Comparison of ENCODE assay signal across 1 fruit fly cellular context in the genomic region with DNA sequence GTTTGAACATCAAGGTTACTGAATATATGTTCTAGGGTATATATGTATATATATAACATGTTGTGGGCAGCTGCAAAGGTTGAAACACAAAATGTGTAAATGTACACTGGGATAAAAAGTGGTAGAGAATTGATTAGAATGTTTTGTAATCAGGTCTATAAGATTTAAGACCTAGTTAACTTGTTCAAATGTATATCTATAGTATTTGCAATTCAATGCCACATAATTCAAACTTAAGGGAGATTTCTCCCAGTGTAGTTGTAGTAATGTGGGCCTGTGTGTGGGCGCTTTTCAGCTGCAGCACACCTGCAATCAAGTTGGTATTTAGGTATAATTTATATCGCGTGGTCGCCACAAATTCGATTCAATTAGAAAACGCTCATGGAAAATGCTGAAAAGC.
A peak's percentile ranks its signal among the peaks of the same experiment; 100 is the strongest.
TF ChIP-seq lines count a peak whose summit lies in the region.

No protein-coding gene starts in this region.

TF ChIP-seq in whole organism, embryonic, 481 proteins besides CTCF, POLR2A, EP300 and RAD21 (continued from another document and continues in another):
- TF ChIP-seq Gug (GFP tag; IDR thresholded peaks at IDR 0.05; lab: Robert Waterston, UW) (0 out of 4 replicates have a peak, but pooled peaks have one; percentile 23), Six4 (GFP tag; optimal IDR thresholded peaks at IDR 0.05; lab: Kevin White, UChicago) (peak; percentile 19), unpg (GFP tag; optimal IDR thresholded peaks at IDR 0.05; lab: Kevin White, UChicago) (peak; percentile 70), CG3726 (GFP tag; IDR thresholded peaks at IDR 0.05; lab: Robert Waterston, UW) (no peak), CG13123 (GFP tag; optimal IDR thresholded peaks at IDR 0.05; lab: Kevin White, UChicago) (no peak), toy (GFP tag; IDR thresholded peaks at IDR 0.05; lab: Robert Waterston, UW) (no peak), sisA (GFP tag; IDR thresholded peaks at IDR 0.05; lab: Robert Waterston, UW) (peak; percentile 37; the same call in 1 of the 2 replicates), Ravus (GFP tag; IDR thresholded peaks at IDR 0.05; lab: Robert Waterston, UW) (no peak), fru (optimal IDR thresholded peaks at IDR 0.05; lab: Kevin White, UChicago) (no peak), CG34224 (GFP tag; IDR thresholded peaks at IDR 0.05; lab: Robert Waterston, UW; ENCODE audit: partially characterized antibody) (no peak), H2.0 (GFP tag; IDR thresholded peaks at IDR 0.05; lab: Robert Waterston, UW) (peak; percentile 45; the same call in 1 of the 2 replicates), CG7372 (GFP tag; IDR thresholded peaks at IDR 0.05; lab: Robert Waterston, UW) (peak; percentile 14; the same call in 1 of the 2 replicates), CG31388 (GFP tag; optimal IDR thresholded peaks at IDR 0.05; lab: Kevin White, UChicago) (no peak), B-H1 (GFP tag; IDR thresholded peaks at IDR 0.05; lab: Robert Waterston, UW) (peak; percentile 47; the same call in 2 of the 3 replicates), CG4328 (GFP tag; optimal IDR thresholded peaks at IDR 0.05; lab: Kevin White, UChicago) (no peak), CG11695 (GFP tag; IDR thresholded peaks at IDR 0.05; lab: Robert Waterston, UW) (0 out of 3 replicates have a peak, but pooled peaks have one; percentile 56), zfh2 (GFP tag; optimal IDR thresholded peaks at IDR 0.05; lab: Kevin White, UChicago) (no peak), br (optimal IDR thresholded peaks at IDR 0.05; lab: Kevin White, UChicago) (no peak), CG10147 (GFP tag; optimal IDR thresholded peaks at IDR 0.05; lab: Kevin White, UChicago) (peak; percentile 9), CkIIα-i1 (GFP tag; IDR thresholded peaks at IDR 0.05; lab: Robert Waterston, UW) (no peak), ham (GFP tag; IDR thresholded peaks at IDR 0.05; lab: Robert Waterston, UW) (no peak), MESR4 (GFP tag; optimal IDR thresholded peaks at IDR 0.05; lab: Kevin White, UChicago) (no peak), CG31441 (GFP tag; IDR thresholded peaks at IDR 0.05; lab: Robert Waterston, UW) (peak; percentile 64), CG2199 (GFP tag; IDR thresholded peaks at IDR 0.05; lab: Robert Waterston, UW) (no peak), Bgb (GFP tag; IDR thresholded peaks at IDR 0.05; lab: Robert Waterston, UW; ENCODE audit: partially characterized antibody) (no peak), CG15514 (GFP tag; optimal IDR thresholded peaks at IDR 0.05; lab: Kevin White, UChicago) (peak; percentile 18), ind (GFP tag; optimal IDR thresholded peaks at IDR 0.05; lab: Kevin White, UChicago) (peak; percentile 57), CG2678 (tag; optimal IDR thresholded peaks at IDR 0.05; lab: Kevin White, UChicago) (peak; percentile 69), CG8281 (tag; optimal IDR thresholded peaks at IDR 0.05; lab: Kevin White, UChicago) (no peak), CG6175 (GFP tag; IDR thresholded peaks at IDR 0.05; lab: Robert Waterston, UW) (no peak), gsb-n (tag; optimal IDR thresholded peaks at IDR 0.05; lab: Kevin White, UChicago) (peak; percentile 0), abd-A (tag; optimal IDR thresholded peaks at IDR 0.05; lab: Kevin White, UChicago) (no peak), CG9609 (GFP tag; optimal IDR thresholded peaks at IDR 0.05; lab: Kevin White, UChicago) (peak; percentile 3), CG1832 (GFP tag; optimal IDR thresholded peaks at IDR 0.05; lab: Kevin White, UChicago) (no peak), nmo (GFP tag; optimal IDR thresholded peaks at IDR 0.05; lab: Kevin White, UChicago) (peak; percentile 66), CoRest (tag; optimal IDR thresholded peaks at IDR 0.05; lab: Kevin White, UChicago) (peak; percentile 52), CG6683 (GFP tag; optimal IDR thresholded peaks at IDR 0.05; lab: Kevin White, UChicago) (no peak), Hr39 (optimal IDR thresholded peaks at IDR 0.05; lab: Kevin White, UChicago) (no peak), sna (GFP tag; IDR thresholded peaks at IDR 0.05; lab: Robert Waterston, UW; ENCODE audit: partially characterized antibody) (no peak), CG1233 (GFP tag; optimal IDR thresholded peaks at IDR 0.05; lab: Kevin White, UChicago) (peak; percentile 43), croc (GFP tag; conservative IDR thresholded peaks at IDR 0.05; lab: Robert Waterston, UW) (no peak), CG2202 (tag; optimal IDR thresholded peaks at IDR 0.05; lab: Kevin White, UChicago) (no peak), CG13296 (GFP tag; optimal IDR thresholded peaks at IDR 0.05; lab: Kevin White, UChicago) (peak; percentile 19), CG16863 (GFP tag; optimal IDR thresholded peaks at IDR 0.05; lab: Kevin White, UChicago) (peak; percentile 32), CG4730 (GFP tag; IDR thresholded peaks at IDR 0.05; lab: Robert Waterston, UW) (0 out of 2 replicates have a peak, but pooled peaks have one; percentile 40), ro (GFP tag; IDR thresholded peaks at IDR 0.05; lab: Robert Waterston, UW) (no peak), CG7963 (GFP tag; IDR thresholded peaks at IDR 0.05; lab: Robert Waterston, UW; ENCODE audit: partially characterized antibody) (no peak), Gsc (GFP tag; IDR thresholded peaks at IDR 0.05; lab: Robert Waterston, UW) (no peak), unc-4 (GFP tag; IDR thresholded peaks at IDR 0.05; lab: Robert Waterston, UW; ENCODE audit: partially characterized antibody) (no peak), CG12744 (GFP tag; optimal IDR thresholded peaks at IDR 0.05; lab: Kevin White, UChicago) (peak; percentile 38), CG9876 (GFP tag; optimal IDR thresholded peaks at IDR 0.05; lab: Kevin White, UChicago) (no peak), wor (GFP tag; IDR thresholded peaks at IDR 0.05; lab: Robert Waterston, UW) (no peak), gce (GFP tag; IDR thresholded peaks at IDR 0.05; lab: Robert Waterston, UW) (no peak), Fer2 (tag; optimal IDR thresholded peaks at IDR 0.05; lab: Kevin White, UChicago) (no peak), crol (GFP tag; IDR thresholded peaks at IDR 0.05; lab: Robert Waterston, UW) (no peak), CG1647 (GFP tag; optimal IDR thresholded peaks at IDR 0.05; lab: Kevin White, UChicago) (no peak), ken (GFP tag; IDR thresholded peaks at IDR 0.05; lab: Robert Waterston, UW) (peak; percentile 61; the same call in 1 of the 3 replicates), corto (GFP tag; optimal IDR thresholded peaks at IDR 0.05; lab: Kevin White, UChicago) (no peak), CG13624 (GFP tag; optimal IDR thresholded peaks at IDR 0.05; lab: Kevin White, UChicago) (no peak), CG13424 (tag; optimal IDR thresholded peaks at IDR 0.05; lab: Kevin White, UChicago) (peak; percentile 59), CG12104 (GFP tag; optimal IDR thresholded peaks at IDR 0.05; lab: Kevin White, UChicago) (no peak), al (GFP tag; IDR thresholded peaks at IDR 0.05; lab: Robert Waterston, UW) (no peak), mam (GFP tag; optimal IDR thresholded peaks at IDR 0.05; lab: Kevin White, UChicago) (peak; percentile 3), tna (GFP tag; IDR thresholded peaks at IDR 0.05; lab: Robert Waterston, UW; ENCODE audit: partially characterized antibody) (no peak), Ets65A (GFP tag; lab: Kevin White, UChicago) (peak; percentile 86), CG10565 (GFP tag; optimal IDR thresholded peaks at IDR 0.05; lab: Kevin White, UChicago) (no peak), CG4854 (GFP tag; optimal IDR thresholded peaks at IDR 0.05; lab: Kevin White, UChicago) (no peak), Taf1 (GFP tag; IDR thresholded peaks at IDR 0.05; lab: Robert Waterston, UW) (peak; percentile 37; the same call in 1 of the 2 replicates), CG7928 (GFP tag; optimal IDR thresholded peaks at IDR 0.05; lab: Kevin White, UChicago) (no peak), az2 (GFP tag; optimal IDR thresholded peaks at IDR 0.05; lab: Kevin White, UChicago) (peak; percentile 60), CG11247 (GFP tag; IDR thresholded peaks at IDR 0.05; lab: Robert Waterston, UW) (peak; percentile 47; the same call in 1 of the 2 replicates), CG8388 (GFP tag; optimal IDR thresholded peaks at IDR 0.05; lab: Kevin White, UChicago) (peak; percentile 52), CG16779 (GFP tag; IDR thresholded peaks at IDR 0.05; lab: Robert Waterston, UW) (no peak), ci (GFP tag; IDR thresholded peaks at IDR 0.05; lab: Robert Waterston, UW) (peak; percentile 77), vnd (GFP tag; IDR thresholded peaks at IDR 0.05; lab: Robert Waterston, UW; ENCODE audit: partially characterized antibody) (no peak), CG8478 (optimal IDR thresholded peaks at IDR 0.05; lab: Kevin White, UChicago) (no peak), lbe (GFP tag; optimal IDR thresholded peaks at IDR 0.05; lab: Kevin White, UChicago) (no peak), jumu (GFP tag; optimal IDR thresholded peaks at IDR 0.05; lab: Kevin White, UChicago) (peak; percentile 13), pita (GFP tag; optimal IDR thresholded peaks at IDR 0.05; lab: Kevin White, UChicago) (no peak), gem (tag; optimal IDR thresholded peaks at IDR 0.05; lab: Kevin White, UChicago) (peak; percentile 79), so (GFP tag; IDR thresholded peaks at IDR 0.05; lab: Robert Waterston, UW) (no peak; the same call in 2 of the 3 replicates), wek (GFP tag; optimal IDR thresholded peaks at IDR 0.05; lab: Kevin White, UChicago) (no peak), CG6254 (GFP tag; optimal IDR thresholded peaks at IDR 0.05; lab: Kevin White, UChicago) (peak; percentile 20), CG7839 (tag; optimal IDR thresholded peaks at IDR 0.05; lab: Kevin White, UChicago) (peak; percentile 67), CG2116 (GFP tag; optimal IDR thresholded peaks at IDR 0.05; lab: Kevin White, UChicago) (no peak), lmd (GFP tag; IDR thresholded peaks at IDR 0.05; lab: Robert Waterston, UW) (no peak), Hand (GFP tag; optimal IDR thresholded peaks at IDR 0.05; lab: Kevin White, UChicago) (no peak), otp (GFP tag; IDR thresholded peaks at IDR 0.05; lab: Robert Waterston, UW) (no peak), CG31224 (GFP tag; IDR thresholded peaks at IDR 0.05; lab: Robert Waterston, UW) (no peak), fu2 (GFP tag; optimal IDR thresholded peaks at IDR 0.05; lab: Kevin White, UChicago) (peak; percentile 6), CG1792 (GFP tag; optimal IDR thresholded peaks at IDR 0.05; lab: Kevin White, UChicago) (peak; percentile 22), nerfin-1 (tag; optimal IDR thresholded peaks at IDR 0.05; lab: Kevin White, UChicago) (no peak), nerfin-2 (GFP tag; IDR thresholded peaks at IDR 0.05; lab: Robert Waterston, UW; ENCODE audit: partially characterized antibody) (no peak), CG14965 (GFP tag; optimal IDR thresholded peaks at IDR 0.05; lab: Kevin White, UChicago; ENCODE audit: borderline replicate concordance) (no peak), schlank (tag; optimal IDR thresholded peaks at IDR 0.05; lab: Kevin White, UChicago) (no peak), MTF-1 (GFP tag; optimal IDR thresholded peaks at IDR 0.05; lab: Kevin White, UChicago; ENCODE audit: borderline replicate concordance) (peak; percentile 27), CHES-1-like (GFP tag; optimal IDR thresholded peaks at IDR 0.05; lab: Kevin White, UChicago) (no peak), HLHmδ (GFP tag; optimal IDR thresholded peaks at IDR 0.05; lab: Kevin White, UChicago) (no peak), Fer1 (GFP tag; optimal IDR thresholded peaks at IDR 0.05; lab: Kevin White, UChicago) (peak; percentile 48), Doc3 (GFP tag; IDR thresholded peaks at IDR 0.05; lab: Robert Waterston, UW; ENCODE audit: partially characterized antibody) (no peak), gfzf (GFP tag; optimal IDR thresholded peaks at IDR 0.05; lab: Kevin White, UChicago) (no peak), CG9817 (tag; optimal IDR thresholded peaks at IDR 0.05; lab: Kevin White, UChicago) (peak; percentile 29), Trl (optimal IDR thresholded peaks at IDR 0.05; lab: Kevin White, UChicago) (no peak), Trl (GFP tag; optimal IDR thresholded peaks at IDR 0.05; lab: Kevin White, UChicago) (peak; percentile 26), tup (GFP tag; optimal IDR thresholded peaks at IDR 0.05; lab: Kevin White, UChicago) (no peak), fd96Cb (tag; optimal IDR thresholded peaks at IDR 0.05; lab: Kevin White, UChicago) (peak; percentile 65), ranshi (GFP tag; IDR thresholded peaks at IDR 0.05; lab: Robert Waterston, UW) (0 out of 2 replicates have a peak, but pooled peaks have one; percentile 27), CG8944 (GFP tag; optimal IDR thresholded peaks at IDR 0.05; lab: Kevin White, UChicago) (peak; percentile 21), Rfx (GFP tag; IDR thresholded peaks at IDR 0.05; lab: Robert Waterston, UW) (no peak), CG2889 (GFP tag; IDR thresholded peaks at IDR 0.05; lab: Robert Waterston, UW) (no peak), NC2α (GFP tag; optimal IDR thresholded peaks at IDR 0.05; lab: Kevin White, UChicago) (no peak), klu (GFP tag; IDR thresholded peaks at IDR 0.05; lab: Robert Waterston, UW) (no peak), Dfd (GFP tag; optimal IDR thresholded peaks at IDR 0.05; lab: Kevin White, UChicago) (no peak), CG9437 (GFP tag; optimal IDR thresholded peaks at IDR 0.05; lab: Kevin White, UChicago) (peak; percentile 43), CG4360 (GFP tag; IDR thresholded peaks at IDR 0.05; lab: Robert Waterston, UW) (no peak), CG13775 (GFP tag; optimal IDR thresholded peaks at IDR 0.05; lab: Kevin White, UChicago) (peak; percentile 6), CG7556 (GFP tag; optimal IDR thresholded peaks at IDR 0.05; lab: Kevin White, UChicago) (peak; percentile 35), gsb (GFP tag; IDR thresholded peaks at IDR 0.05; lab: Robert Waterston, UW) (no peak), CG2712 (tag; optimal IDR thresholded peaks at IDR 0.05; lab: Kevin White, UChicago) (peak; percentile 70), CG6272 (GFP tag; IDR thresholded peaks at IDR 0.05; lab: Robert Waterston, UW) (peak; percentile 32; the same call in 1 of the 2 replicates), CG3065 (GFP tag; optimal IDR thresholded peaks at IDR 0.05; lab: Kevin White, UChicago) (no peak), kay (GFP tag; optimal IDR thresholded peaks at IDR 0.05; lab: Kevin White, UChicago) (no peak), sima (GFP tag; optimal IDR thresholded peaks at IDR 0.05; lab: Kevin White, UChicago) (no peak), CG18011 (GFP tag; optimal IDR thresholded peaks at IDR 0.05; lab: Kevin White, UChicago) (no peak), CG6689 (GFP tag; IDR thresholded peaks at IDR 0.05; lab: Robert Waterston, UW) (peak; percentile 59), pan (optimal IDR thresholded peaks at IDR 0.05; lab: Kevin White, UChicago) (no peak), pan (GFP tag; optimal IDR thresholded peaks at IDR 0.05 in 1 of 2, IDR thresholded peaks at IDR 0.05 in 1 of 2) (peak in 1 of 2 experiments; percentile 79), CG9727 (GFP tag; optimal IDR thresholded peaks at IDR 0.05; lab: Kevin White, UChicago) (peak; percentile 34)
